Worm (Caenorhabditis elegans) whole organism, late embryonic: ENCODE measurements around the gene cyp-33C1.

ENCODE experiments used
- T23F11.4 ChIP-seq: fragments of 200-800 bp; sonication (Bioruptor generic); optimal IDR thresholded peaks from 2 replicates; lab custom pipeline; 2018; ENCODE audit warnings: mild to moderate bottlenecking, missing genetic modification characterization, missing compliant biosample characterization
- ceh-19 ChIP-seq: fragments of 200-800 bp; sonication (Bioruptor generic); optimal IDR thresholded peaks from 2 replicates; lab custom pipeline; 2018; ENCODE audit warnings: mild to moderate bottlenecking, missing genetic modification characterization, missing compliant biosample characterization
- gmeb-2 ChIP-seq: sonication (generic microtip); optimal IDR thresholded peaks from 2 replicates; lab custom pipeline; 2016; ENCODE audit warnings: missing genetic modification characterization, inconsistent platforms, missing compliant biosample characterization
- hlh-15 ChIP-seq: sonication (generic microtip); optimal IDR thresholded peaks from 2 replicates; lab custom pipeline; 2016; ENCODE audit warnings: missing genetic modification characterization, missing compliant biosample characterization
- nfya-1 ChIP-seq: sonication (generic microtip); optimal IDR thresholded peaks from 2 replicates; lab custom pipeline; 2017; ENCODE audit warnings: missing genetic modification characterization, mild to moderate bottlenecking, missing compliant biosample characterization, antibody characterized with exemption, moderate library complexity
- nhr-11 ChIP-seq: fragments of 150-350 bp; optimal IDR thresholded peaks from 2 replicates; lab custom pipeline; 2014; ENCODE audit warnings: missing biosample characterization, missing genetic modification characterization
- pqm-1 ChIP-seq: sonication (generic microtip); optimal IDR thresholded peaks from 2 replicates; lab custom pipeline; 2016; ENCODE audit warnings: missing genetic modification characterization, missing compliant biosample characterization
- zip-5 ChIP-seq: sonication (generic microtip); optimal IDR thresholded peaks from 2 replicates; lab custom pipeline; 2016; ENCODE audit warnings: missing genetic modification characterization, missing compliant biosample characterization

- TF ChIP-seq nfya-1 (tag; lab: Kevin White, UChicago): no peak
- no peak for TF ChIP-seq gmeb-2 (tag; lab: Kevin White, UChicago)
- TF ChIP-seq nhr-11 (tag; lab: Kevin White, UChicago): no peak
- no peak for TF ChIP-seq hlh-15 (tag; lab: Kevin White, UChicago)
- TF ChIP-seq zip-5: no peak
- no peak for TF ChIP-seq T23F11.4
- TF ChIP-seq pqm-1: no peak
- TF ChIP-seq ceh-19: no peak
These were observed 20.0 kb upstream of the cyp-33C1 start, which contains the start of gene C45H4.14 for ce11 chrV:2159331-2159730.
